Worm (Caenorhabditis elegans): Measurements from ENCODE around the gene vha-12.

- TF ChIP-seq unc-39 (tag; optimal IDR thresholded peaks at IDR 0.05) (no peak), skn-1 (tag; optimal IDR thresholded peaks at IDR 0.05) (no peak), nhr-25 (tag; optimal IDR thresholded peaks at IDR 0.05) (peak; percentile 85), nhr-28 (tag; optimal IDR thresholded peaks at IDR 0.05) (no peak), pha-4 (tag; optimal IDR thresholded peaks at IDR 0.05) (peak; percentile 87), nhr-77 (tag; optimal IDR thresholded peaks at IDR 0.05) (no peak), lin-39 (tag; optimal IDR thresholded peaks at IDR 0.05) (no peak)
These were observed 48.7 kb upstream of the vha-12 start for ce11 chrX:4142202-4142601.
